Worm (Caenorhabditis elegans): ENCODE results near the gene rfk-1.

rfk-1 gene

DNA sequence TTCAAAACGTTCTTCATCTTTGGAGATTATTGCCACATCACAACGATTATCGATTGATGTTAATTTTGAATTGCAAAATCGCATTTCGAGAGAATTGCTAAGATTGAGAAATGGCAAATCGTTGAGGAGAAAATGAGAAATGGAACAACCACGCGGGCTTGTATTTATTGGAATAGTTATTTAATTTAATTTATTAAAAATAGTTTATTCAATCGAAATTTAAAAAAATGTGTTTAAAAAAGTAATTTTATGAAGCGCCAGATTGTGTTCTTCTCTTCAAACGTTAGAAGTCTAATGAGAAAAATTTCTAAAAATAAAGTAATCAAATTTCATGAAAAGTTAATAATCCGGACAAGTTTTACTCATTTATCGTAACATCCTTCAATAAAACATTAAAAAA, 17.4 kb downstream of the rfk-1 start, which contains the start of gene spe-26:
Gene spe-26 (minus strand): TSS at position 101 of the 400 bp plus-strand sequence.
- TF ChIP-seq mls-2 (tag; optimal IDR thresholded peaks at IDR 0.05) = no peak
- TF ChIP-seq ceh-39 (tag; optimal IDR thresholded peaks at IDR 0.05) = no peak
- TF ChIP-seq elt-3 (tag; optimal IDR thresholded peaks at IDR 0.05) = no peak
- TF ChIP-seq nhr-12 (tag; optimal IDR thresholded peaks at IDR 0.05) = no peak
- no peak for TF ChIP-seq unc-39 (tag; optimal IDR thresholded peaks at IDR 0.05)
- TF ChIP-seq unc-62 (GFP tag; optimal IDR thresholded peaks at IDR 0.05) = no peak
- TF ChIP-seq mep-1 (tag; optimal IDR thresholded peaks at IDR 0.05) = no peak
- TF ChIP-seq nhr-2 (tag; optimal IDR thresholded peaks at IDR 0.05) = no peak

DNA sequence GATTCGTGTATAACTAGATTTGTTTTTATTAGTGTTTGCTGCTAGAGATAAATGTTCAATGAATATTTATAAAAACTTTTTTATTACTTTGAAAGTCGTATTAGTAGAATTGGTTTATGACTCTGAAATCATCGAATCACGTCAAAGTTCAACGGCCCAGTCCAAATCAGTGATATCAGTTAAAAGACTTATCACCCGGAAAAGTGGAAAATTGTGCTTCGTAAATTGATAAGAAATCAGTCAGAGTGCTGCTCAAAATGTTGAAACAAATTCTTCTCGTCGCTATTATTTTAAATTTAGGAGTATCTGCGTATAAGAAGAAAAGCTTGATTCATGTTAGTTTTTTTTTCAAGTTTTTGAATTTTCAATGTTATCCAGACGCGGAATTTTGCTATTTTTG, 21.0 kb downstream of the rfk-1 start, which contains the start of gene R10H10.3:
Gene R10H10.3 (plus strand): TSS at position 243 of the 400 bp plus-strand sequence.
- TF ChIP-seq drap-1 (GFP tag; optimal IDR thresholded peaks at IDR 0.05) (no peak), flh-1 (GFP tag; optimal IDR thresholded peaks at IDR 0.05) (no peak), ceh-83 (GFP tag; optimal IDR thresholded peaks at IDR 0.05) (no peak), cnd-1 (tag; optimal IDR thresholded peaks at IDR 0.05) (no peak), ceh-43 (GFP tag; optimal IDR thresholded peaks at IDR 0.05) (no peak), nhr-76 (tag; optimal IDR thresholded peaks at IDR 0.05) (no peak), unc-39 (tag; optimal IDR thresholded peaks at IDR 0.05) (no peak), unc-62 (GFP tag; optimal IDR thresholded peaks at IDR 0.05) (no peak)

DNA sequence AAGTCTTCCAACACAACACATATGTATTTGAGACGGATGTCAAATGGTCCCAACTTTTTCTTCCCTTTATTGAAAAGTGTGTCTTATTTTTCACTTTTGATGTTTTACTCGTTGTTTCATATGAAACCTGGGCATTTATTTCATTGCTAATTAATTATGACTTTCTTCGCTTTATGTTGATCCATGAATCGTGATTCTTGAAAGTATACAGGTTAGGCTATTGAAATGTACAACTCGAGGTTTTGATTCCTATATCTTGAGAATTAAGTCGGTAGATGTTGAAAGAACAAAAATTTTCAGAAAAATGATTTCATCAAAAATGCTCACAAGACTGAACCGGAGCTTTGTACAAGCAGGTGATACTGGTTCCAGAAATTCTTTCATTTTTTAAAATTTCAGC, 22.2 kb downstream of the rfk-1 start, which contains the start of gene nfu-1:
Gene nfu-1 (plus strand): TSS at position 301 of the 400 bp plus-strand sequence.
- TF ChIP-seq flh-1 (GFP tag; optimal IDR thresholded peaks at IDR 0.05) (no peak), tbx-8 (GFP tag; optimal IDR thresholded peaks at IDR 0.05) (no peak), lsy-2 (tag; optimal IDR thresholded peaks at IDR 0.05) (no peak), mls-2 (tag; optimal IDR thresholded peaks at IDR 0.05) (no peak), nhr-28 (tag; optimal IDR thresholded peaks at IDR 0.05) (no peak), mep-1 (tag; optimal IDR thresholded peaks at IDR 0.05) (no peak), ceh-43 (GFP tag; optimal IDR thresholded peaks at IDR 0.05) (no peak), ces-1 (GFP tag; optimal IDR thresholded peaks at IDR 0.05) (no peak), sptf-1 (tag; optimal IDR thresholded peaks at IDR 0.05) (no peak)

DNA sequence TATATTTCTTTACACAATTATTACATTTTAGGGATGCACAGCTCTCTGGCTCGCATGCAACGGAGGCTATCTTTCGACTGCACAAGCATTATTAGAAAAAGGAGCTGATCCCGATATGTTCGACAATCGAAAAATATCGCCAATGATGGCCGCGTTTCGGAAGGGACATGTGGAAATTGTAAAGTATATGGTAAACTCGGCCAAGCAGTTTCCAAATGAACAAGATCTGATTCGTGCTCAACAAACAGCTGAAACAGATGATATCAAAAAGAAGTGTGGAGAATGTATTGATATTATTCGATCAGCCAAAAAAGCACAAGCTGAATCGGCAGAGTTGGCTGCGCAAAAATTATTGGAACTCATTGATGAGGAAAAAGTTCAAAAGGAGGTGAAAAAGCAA, 26.4 kb downstream of the rfk-1 start:
- TF ChIP-seq snpc-4 (tag; optimal IDR thresholded peaks at IDR 0.05) (no peak), nhr-12 (tag; optimal IDR thresholded peaks at IDR 0.05) (no peak), flh-1 (GFP tag; optimal IDR thresholded peaks at IDR 0.05) (no peak), mls-2 (tag; optimal IDR thresholded peaks at IDR 0.05) (no peak), elt-3 (tag; optimal IDR thresholded peaks at IDR 0.05) (no peak), lin-13 (tag; optimal IDR thresholded peaks at IDR 0.05) (no peak), cnd-1 (tag; optimal IDR thresholded peaks at IDR 0.05) (no peak), unc-120 (tag; optimal IDR thresholded peaks at IDR 0.05; ENCODE audit: poor library complexity, severe bottlenecking) (no peak), ceh-39 (tag; optimal IDR thresholded peaks at IDR 0.05) (no peak), ceh-43 (GFP tag; optimal IDR thresholded peaks at IDR 0.05) (no peak), unc-39 (tag; optimal IDR thresholded peaks at IDR 0.05) (no peak), bed-3 (GFP tag; optimal IDR thresholded peaks at IDR 0.05) (no peak), sptf-1 (tag; optimal IDR thresholded peaks at IDR 0.05) (no peak), pha-4 (tag; optimal IDR thresholded peaks at IDR 0.05) (no peak)

DNA sequence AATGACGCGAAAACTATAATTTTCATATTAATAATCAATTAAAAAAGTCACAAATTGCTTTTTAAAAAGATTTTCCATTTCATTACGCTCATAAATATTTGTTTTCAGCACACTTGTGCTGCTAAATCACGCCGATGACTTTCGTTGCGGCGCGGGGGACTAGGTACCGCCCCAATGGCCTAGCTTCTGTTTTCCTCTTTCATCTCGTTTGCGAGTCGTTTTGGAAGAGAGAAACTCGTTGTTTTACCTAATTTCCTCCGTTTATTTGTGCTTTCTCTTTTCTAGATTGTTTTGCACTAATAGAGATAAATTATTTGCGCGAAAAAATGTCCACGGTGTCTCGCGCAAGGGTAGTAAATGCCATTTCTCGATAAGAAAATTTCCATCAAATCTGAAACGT, 28.2 kb downstream of the rfk-1 start:
- TF ChIP-seq unc-62 (GFP tag; optimal IDR thresholded peaks at IDR 0.05) (no peak), unc-39 (tag; optimal IDR thresholded peaks at IDR 0.05) (no peak), sptf-1 (tag; optimal IDR thresholded peaks at IDR 0.05) (no peak), nhr-76 (tag; optimal IDR thresholded peaks at IDR 0.05) (no peak), blmp-1 (tag; optimal IDR thresholded peaks at IDR 0.05) (no peak), mab-5 (tag; optimal IDR thresholded peaks at IDR 0.05) (no peak), ceh-43 (GFP tag; optimal IDR thresholded peaks at IDR 0.05) (no peak), ztf-11 (tag; optimal IDR thresholded peaks at IDR 0.05) (no peak), zip-8 (tag; optimal IDR thresholded peaks at IDR 0.05) (no peak), snpc-4 (tag; optimal IDR thresholded peaks at IDR 0.05) (no peak), nhr-12 (tag; optimal IDR thresholded peaks at IDR 0.05) (no peak), mep-1 (tag; optimal IDR thresholded peaks at IDR 0.05) (no peak), sem-2 (GFP tag; optimal IDR thresholded peaks at IDR 0.05) (no peak), flh-1 (GFP tag; optimal IDR thresholded peaks at IDR 0.05) (no peak)

DNA sequence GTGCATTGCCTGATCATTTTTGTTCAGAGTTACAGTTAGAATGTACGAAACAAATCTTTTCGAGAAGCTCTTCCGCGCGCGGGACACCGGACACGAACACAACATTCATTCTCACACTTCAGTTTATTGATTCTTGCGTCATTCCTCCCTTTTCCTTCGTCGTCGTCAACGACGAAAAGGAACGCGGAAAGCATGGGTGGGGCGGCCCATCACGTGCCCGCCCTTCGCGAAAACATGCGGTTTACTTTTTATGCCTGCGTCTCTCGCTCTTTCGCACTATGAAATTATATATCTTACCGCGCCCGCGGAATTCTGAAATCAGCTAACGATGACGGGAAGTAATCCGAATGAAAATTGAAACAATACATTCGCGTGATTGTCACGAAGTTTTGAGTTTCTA, 28.7 kb downstream of the rfk-1 start:
- TF ChIP-seq lsy-2 (tag; optimal IDR thresholded peaks at IDR 0.05) (no peak), ham-2 (GFP tag; optimal IDR thresholded peaks at IDR 0.05) (peak; percentile 45), ztf-11 (tag; optimal IDR thresholded peaks at IDR 0.05) (peak; percentile 1), sem-2 (GFP tag; optimal IDR thresholded peaks at IDR 0.05) (no peak), unc-120 (tag; optimal IDR thresholded peaks at IDR 0.05; ENCODE audit: poor library complexity, severe bottlenecking) (peak; percentile 6), ces-1 (GFP tag; optimal IDR thresholded peaks at IDR 0.05) (peak; percentile 57), pha-4 (tag; optimal IDR thresholded peaks at IDR 0.05) (peak; percentile 2)

Measured in whole organism, mixed stage, embryonic.